Fruit fly (Drosophila melanogaster) whole organism, prepupa: Measurements from ENCODE around the gene CG8516.
A peak's percentile ranks its signal among the peaks of the same experiment; 100 is the strongest.

Source experiments
- Blimp-1 ChIP-seq: fragments of 200-800 bp; sonication (Bioruptor generic); optimal IDR thresholded peaks from 3 replicates; lab custom pipeline; 2017; ENCODE audit warnings: missing biosample characterization, missing genetic modification characterization, mild to moderate bottlenecking, moderate library complexity, missing genetic modification reagents
- CG10669 ChIP-seq: fragments of 200-800 bp; sonication (Bioruptor generic); optimal IDR thresholded peaks from 3 replicates; lab custom pipeline; 2018; ENCODE audit warnings: missing biosample characterization, mild to moderate bottlenecking, missing genetic modification characterization, moderate library complexity
- CG11762 ChIP-seq: fragments of 200-800 bp; sonication (Bioruptor generic); optimal IDR thresholded peaks from 3 replicates; lab custom pipeline; 2016; ENCODE audit warnings: missing biosample characterization, missing genetic modification characterization; ENCODE audit not compliant: insufficient read depth
- CG11902 ChIP-seq: fragments of 200-800 bp; sonication (Bioruptor generic); optimal IDR thresholded peaks from 3 replicates; lab custom pipeline; 2016; ENCODE audit warnings: missing biosample characterization, missing genetic modification characterization
- CG15336 ChIP-seq: fragments of 200-800 bp; sonication (Bioruptor generic); IDR thresholded peaks from 2 replicates; pipeline ENCODE4 v1.3.6; 2022; ENCODE audit warnings: missing biosample characterization, missing genetic modification characterization
- CG1621 ChIP-seq: fragments of 200-800 bp; sonication (Bioruptor generic); optimal IDR thresholded peaks from 3 replicates; lab custom pipeline; 2018; ENCODE audit warnings: missing biosample characterization, mild to moderate bottlenecking, missing genetic modification characterization
- CG16779 ChIP-seq: fragments of 200-800 bp; sonication (Bioruptor generic); optimal IDR thresholded peaks from 3 replicates; lab custom pipeline; 2017; ENCODE audit warnings: missing biosample characterization, mild to moderate bottlenecking, missing genetic modification characterization
- CG31627 ChIP-seq: fragments of 200-800 bp; sonication (Bioruptor generic); optimal IDR thresholded peaks from 3 replicates; lab custom pipeline; 2016; ENCODE audit warnings: missing biosample characterization, missing genetic modification characterization
- CG32006 ChIP-seq: fragments of 200-800 bp; sonication (Bioruptor generic); optimal IDR thresholded peaks from 3 replicates; lab custom pipeline; 2017; ENCODE audit warnings: missing biosample characterization, mild to moderate bottlenecking, missing genetic modification characterization
- CG34406 ChIP-seq: fragments of 200-800 bp; sonication (Bioruptor generic); optimal IDR thresholded peaks from 3 replicates; lab custom pipeline; 2016; ENCODE audit warnings: missing biosample characterization, missing genetic modification characterization
- CG3919 ChIP-seq: fragments of 200-800 bp; sonication (Bioruptor generic); optimal IDR thresholded peaks from 3 replicates; lab custom pipeline; 2016; ENCODE audit warnings: missing biosample characterization, missing genetic modification characterization
- CG4318 ChIP-seq: fragments of 200-800 bp; sonication (Bioruptor generic); optimal IDR thresholded peaks from 3 replicates; lab custom pipeline; 2017; ENCODE audit warnings: missing biosample characterization, mild to moderate bottlenecking, missing genetic modification characterization
- CG6276 ChIP-seq: fragments of 200-800 bp; sonication (Bioruptor generic); optimal IDR thresholded peaks from 2 replicates; lab custom pipeline; 2017; ENCODE audit warnings: missing biosample characterization, mild to moderate bottlenecking, missing genetic modification characterization
- CG7368 ChIP-seq: fragments of 200-800 bp; sonication (Bioruptor generic); optimal IDR thresholded peaks from 3 replicates; lab custom pipeline; 2016; ENCODE audit warnings: missing biosample characterization, missing genetic modification characterization
- CG8119 ChIP-seq: fragments of 200-800 bp; sonication (Bioruptor generic); IDR thresholded peaks from 3 replicates; pipeline ENCODE4 v1.3.6; 2022; ENCODE audit warnings: missing biosample characterization, missing genetic modification characterization
- Eip75B ChIP-seq: fragments of 200-800 bp; sonication (Bioruptor generic); optimal IDR thresholded peaks from 3 replicates; lab custom pipeline; 2016; ENCODE audit warnings: missing biosample characterization, missing genetic modification characterization
- Eip78C ChIP-seq: fragments of 200-800 bp; sonication (Bioruptor generic); peaks from one replicate; lab custom pipeline; 2016; ENCODE audit warnings: missing biosample characterization, missing genetic modification characterization
- Eip93F ChIP-seq: fragments of 200-800 bp; sonication (Bioruptor generic); optimal IDR thresholded peaks from 2 replicates; lab custom pipeline; 2016; ENCODE audit warnings: missing biosample characterization, mild to moderate bottlenecking, missing genetic modification characterization
- Ets21C ChIP-seq: fragments of 200-800 bp; sonication (Bioruptor generic); optimal IDR thresholded peaks from 3 replicates; lab custom pipeline; 2016; ENCODE audit warnings: missing biosample characterization, missing genetic modification characterization
- Ets96B ChIP-seq: fragments of 200-800 bp; optimal IDR thresholded peaks from 2 replicates; lab custom pipeline; 2019; ENCODE audit warnings: missing biosample characterization, mild to moderate bottlenecking, missing genetic modification characterization, moderate library complexity
- Gug ChIP-seq: fragments of 200-800 bp; sonication (Bioruptor generic); IDR thresholded peaks from 2 replicates; pipeline ENCODE4 v1.3.6; 2022; ENCODE audit warnings: missing biosample characterization, missing genetic modification characterization
- Hr38 ChIP-seq: sonication (Bioruptor generic); optimal IDR thresholded peaks from 2 replicates; lab custom pipeline; 2016; ENCODE audit warnings: missing biosample characterization, missing genetic modification characterization
- Hr4 ChIP-seq: fragments of 200-800 bp; sonication (Bioruptor generic); optimal IDR thresholded peaks from 3 replicates; lab custom pipeline; 2016; ENCODE audit warnings: missing biosample characterization, missing genetic modification characterization
- Lpt ChIP-seq: fragments of 200-800 bp; sonication (Bioruptor generic); optimal IDR thresholded peaks from 3 replicates; lab custom pipeline; 2016; ENCODE audit warnings: missing biosample characterization, missing genetic modification characterization
- Met ChIP-seq: fragments of 200-800 bp; sonication (Bioruptor generic); optimal IDR thresholded peaks from 3 replicates; lab custom pipeline; 2016; ENCODE audit warnings: missing biosample characterization, missing genetic modification characterization
- Sox102F ChIP-seq: fragments of 200-800 bp; sonication (Bioruptor generic); optimal IDR thresholded peaks from 2 replicates; lab custom pipeline; 2016; ENCODE audit warnings: missing biosample characterization, mild to moderate bottlenecking, missing genetic modification characterization
- Sox14 ChIP-seq: fragments of 200-800 bp; sonication (Bioruptor generic); optimal IDR thresholded peaks from 3 replicates; lab custom pipeline; 2016; ENCODE audit warnings: missing biosample characterization, missing genetic modification characterization
- achi ChIP-seq: fragments of 200-800 bp; sonication (Bioruptor generic); optimal IDR thresholded peaks from 3 replicates; lab custom pipeline; 2016; ENCODE audit warnings: missing biosample characterization, missing genetic modification characterization
- acj6 ChIP-seq: fragments of 200-800 bp; sonication (Bioruptor generic); optimal IDR thresholded peaks from 3 replicates; lab custom pipeline; 2016; ENCODE audit warnings: missing biosample characterization, missing genetic modification characterization
- eg ChIP-seq: fragments of 200-800 bp; sonication (Bioruptor generic); IDR thresholded peaks from 3 replicates; pipeline ENCODE4 v1.3.6; 2022; ENCODE audit warnings: missing biosample characterization, missing genetic modification characterization
- esn ChIP-seq: fragments of 200-800 bp; sonication (Bioruptor generic); optimal IDR thresholded peaks from 2 replicates; lab custom pipeline; 2016; ENCODE audit warnings: missing biosample characterization, mild to moderate bottlenecking, missing genetic modification characterization, moderate library complexity
- fd59A ChIP-seq: fragments of 200-800 bp; sonication (Bioruptor generic); optimal IDR thresholded peaks from 2 replicates; lab custom pipeline; 2017; ENCODE audit warnings: missing biosample characterization, mild to moderate bottlenecking, missing genetic modification characterization, missing genetic modification reagents
- fkh ChIP-seq: fragments of 200-800 bp; sonication (Bioruptor generic); optimal IDR thresholded peaks from 3 replicates; lab custom pipeline; 2017; ENCODE audit warnings: missing biosample characterization, mild to moderate bottlenecking, missing genetic modification characterization, moderate library complexity
- lz ChIP-seq: fragments of 200-800 bp; sonication (Bioruptor generic); optimal IDR thresholded peaks from 3 replicates; lab custom pipeline; 2016; ENCODE audit warnings: missing biosample characterization, missing genetic modification characterization
- net ChIP-seq: fragments of 200-800 bp; sonication (Bioruptor generic); optimal IDR thresholded peaks from 3 replicates; lab custom pipeline; 2016; ENCODE audit warnings: missing biosample characterization, missing genetic modification characterization
- pdm3 ChIP-seq: fragments of 200-800 bp; sonication (Bioruptor generic); optimal IDR thresholded peaks from 3 replicates; lab custom pipeline; 2016; ENCODE audit warnings: missing biosample characterization, missing genetic modification characterization
- salr ChIP-seq, 2 experiments: fragments of 200-800 bp; sonication (Bioruptor generic); optimal IDR thresholded peaks; 3 replicates each; lab custom pipeline; 2016 to 2018; ENCODE audit warnings: missing biosample characterization in 2 of 2, missing genetic modification characterization in 2 of 2, mild to moderate bottlenecking in 1 of 2
- spab ChIP-seq: fragments of 200-800 bp; sonication (Bioruptor generic); optimal IDR thresholded peaks from 2 replicates; lab custom pipeline; 2017; ENCODE audit warnings: missing biosample characterization, mild to moderate bottlenecking, missing genetic modification characterization, missing genetic modification reagents
- ss ChIP-seq, 2 experiments: fragments of 200-800 bp; sonication (Bioruptor generic); optimal IDR thresholded peaks; 2 replicates in 1 of 2; 3 replicates in 1 of 2; lab custom pipeline; 2017 to 2018; ENCODE audit warnings: mild to moderate bottlenecking in 2 of 2, missing biosample characterization in 2 of 2, missing genetic modification characterization in 2 of 2, moderate library complexity in 1 of 2
- svp ChIP-seq: fragments of 200-800 bp; sonication (Bioruptor generic); peaks from one replicate; lab custom pipeline; 2016; ENCODE audit warnings: missing biosample characterization, missing genetic modification characterization
- vri ChIP-seq: fragments of 200-800 bp; sonication (Bioruptor generic); optimal IDR thresholded peaks from 3 replicates; lab custom pipeline; 2016; ENCODE audit warnings: missing biosample characterization, mild to moderate bottlenecking, missing genetic modification characterization

The CG8516 gene

dm6 chr3R:9793018-9793417 lies at the start of gene CG8516:
CG8516 (plus strand) TSS chr3R:9793295.
- TF ChIP-seq CG6276 (GFP tag; lab: Kevin White, UChicago) (no peak), Ets21C (GFP tag; lab: Kevin White, UChicago) (no peak), Eip78C (peak; percentile 79), CG1621 (tag; lab: Kevin White, UChicago) (no peak), Ets96B (tag; lab: Kevin White, UChicago) (no peak), Hr38 (GFP tag; lab: Kevin White, UChicago) (no peak), acj6 (GFP tag; lab: Kevin White, UChicago) (peak; percentile 11), pdm3 (GFP tag; lab: Kevin White, UChicago) (no peak), CG8119 (GFP tag; lab: Robert Waterston, UW) (peak; percentile 61; the same call in 2 of the 3 replicates), Blimp-1 (GFP tag; lab: Kevin White, UChicago) (no peak), CG31627 (GFP tag; lab: Kevin White, UChicago) (peak; percentile 19), esn (peak; percentile 41), eg (peak; percentile 25; the same call in 1 of the 3 replicates), CG15336 (peak; percentile 70)

DNA sequence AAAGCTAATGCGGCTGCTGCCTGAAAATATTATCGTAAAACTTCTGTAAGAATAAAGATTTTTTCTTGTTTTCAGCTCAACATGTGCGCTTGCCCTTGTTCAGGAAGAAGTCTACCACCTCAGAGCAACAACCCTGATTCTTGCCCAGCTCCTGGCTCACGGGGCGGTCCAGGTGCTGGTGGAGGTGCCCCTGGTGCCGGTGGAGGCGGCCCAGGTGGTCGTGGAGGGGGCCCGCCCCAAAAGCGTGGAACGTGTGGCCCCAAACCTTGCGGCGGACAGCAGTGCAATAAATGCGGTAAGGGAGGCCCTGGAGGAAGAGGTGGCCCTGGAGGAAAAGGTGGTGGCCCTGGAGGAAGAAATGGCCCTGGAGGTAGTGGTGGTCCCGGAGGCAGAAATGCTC lies 49.1 kb upstream of the CG8516 start:
- TF ChIP-seq Eip75B (GFP tag; lab: Kevin White, UChicago) (no peak), CG11902 (no peak), CG32006 (GFP tag; lab: Kevin White, UChicago) (no peak), Hr4 (GFP tag; lab: Kevin White, UChicago) (no peak), CG4318 (no peak), svp (GFP tag; lab: Kevin White, UChicago) (no peak), ss (GFP tag; optimal IDR thresholded peaks at IDR 0.05; lab: Kevin White, UChicago) (no peak), CG10669 (GFP tag; lab: Kevin White, UChicago) (no peak), CG11762 (GFP tag; lab: Kevin White, UChicago) (no peak), Lpt (no peak), pdm3 (GFP tag; lab: Kevin White, UChicago) (no peak)

- TF ChIP-seq salr (GFP tag; optimal IDR thresholded peaks at IDR 0.05; lab: Kevin White, UChicago) (no peak), vri (GFP tag; lab: Kevin White, UChicago) (no peak), CG3919 (no peak), Lpt (no peak), CG16779 (tag; lab: Kevin White, UChicago) (no peak), fkh (GFP tag; lab: Kevin White, UChicago) (no peak), acj6 (GFP tag; lab: Kevin White, UChicago) (no peak)
These were observed 47.7 kb upstream of the CG8516 start for dm6 chr3R:9745442-9745841.

dm6 chr3R:9746267-9746666 lies 46.8 kb upstream of the CG8516 start, which contains the start of gene CG34409:
CG34409 (minus strand) TSS chr3R:9746367.
- TF ChIP-seq Eip78C, result peak; percentile 19
- no peak for TF ChIP-seq fkh (GFP tag; lab: Kevin White, UChicago)
- TF ChIP-seq Ets96B (tag; lab: Kevin White, UChicago), result no peak
- TF ChIP-seq, all 60 proteins: peak for 1

DNA sequence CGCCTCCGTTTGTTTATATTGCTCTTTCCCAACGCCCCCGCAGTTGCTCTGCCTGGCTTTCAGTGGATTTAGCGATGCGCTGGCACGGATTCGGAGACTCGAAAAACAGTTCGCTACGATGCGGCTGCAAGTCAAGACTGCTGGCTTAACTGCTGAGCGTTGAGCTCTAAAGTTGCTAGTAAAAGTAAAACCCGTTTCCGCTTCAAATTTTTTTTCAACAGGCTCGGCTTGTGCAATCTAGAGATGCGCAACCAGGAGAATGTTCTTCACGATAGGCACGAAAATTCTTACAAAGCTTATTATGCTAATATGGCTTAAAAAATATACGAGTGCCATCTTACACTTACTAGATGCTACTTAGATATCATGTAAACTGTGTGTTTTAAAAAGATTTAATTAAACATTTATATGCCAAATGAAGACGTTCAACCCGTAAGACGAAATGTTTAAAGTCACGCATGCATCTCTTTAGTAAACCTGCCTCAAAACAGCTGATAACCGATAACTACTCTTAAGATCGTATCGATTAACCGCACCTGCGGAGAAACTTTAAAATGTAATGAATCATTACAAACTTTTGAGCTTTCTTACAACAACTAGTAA lies 45.7 kb upstream of the CG8516 start, which contains the start of gene CG12948:
Gene CG12948 (minus strand): TSS at position 473 of the 603 bp plus-strand sequence.
- TF ChIP-seq Eip75B (GFP tag; lab: Kevin White, UChicago), result no peak
- TF ChIP-seq vri (GFP tag; lab: Kevin White, UChicago), result no peak
- TF ChIP-seq fd59A, result no peak
- peak; percentile 45 for TF ChIP-seq Blimp-1 (GFP tag; lab: Kevin White, UChicago)
- TF ChIP-seq CG1621 (tag; lab: Kevin White, UChicago), result peak; percentile 50
- TF ChIP-seq CG34406, result no peak
- peak; percentile 51 for TF ChIP-seq Lpt
- TF ChIP-seq Sox102F (GFP tag; lab: Kevin White, UChicago), result no peak
- no peak for TF ChIP-seq Ets96B (tag; lab: Kevin White, UChicago)
- peak; percentile 86 for TF ChIP-seq Eip78C
- no peak; the same call in 1 of the 2 replicates for TF ChIP-seq CG15336
- peak; percentile 60 for TF ChIP-seq CG31627 (GFP tag; lab: Kevin White, UChicago)
- TF ChIP-seq spab, result no peak
- no peak for TF ChIP-seq CG7368 (GFP tag; lab: Kevin White, UChicago)
- no peak for TF ChIP-seq achi
- TF ChIP-seq lz, result peak; percentile 67
- TF ChIP-seq Met (GFP tag; lab: Kevin White, UChicago), result no peak
- peak; percentile 39 for TF ChIP-seq Eip93F (GFP tag; lab: Kevin White, UChicago)
- TF ChIP-seq CG10669 (GFP tag; lab: Kevin White, UChicago), result no peak
- 0 out of 2 replicates have a peak, but pooled peaks have one; percentile 14 for TF ChIP-seq Gug (GFP tag; lab: Robert Waterston, UW)
- TF ChIP-seq net (GFP tag; lab: Kevin White, UChicago), result no peak
- TF ChIP-seq pdm3 (GFP tag; lab: Kevin White, UChicago), result no peak
- peak; percentile 47; the same call in 2 of the 3 replicates for TF ChIP-seq eg
- TF ChIP-seq Sox14, result no peak
- peak; percentile 48; the same call in 1 of the 3 replicates for TF ChIP-seq CG8119 (GFP tag; lab: Robert Waterston, UW)
